Fruit fly (Drosophila melanogaster): ENCODE measurements around the gene CtsL4.

CtsL4 gene

dm6 chr2L:10386208-10386805 is 29.9 kb upstream of the CtsL4 start, which contains the start of the genes Cdk1 and mRpS7 (continued):
- TF ChIP-seq NfI (GFP tag; optimal IDR thresholded peaks at IDR 0.05) (peak; percentile 76), CG7928 (GFP tag; optimal IDR thresholded peaks at IDR 0.05) (peak; percentile 18), TFAM (GFP tag; optimal IDR thresholded peaks at IDR 0.05) (no peak), CG1602 (GFP tag; optimal IDR thresholded peaks at IDR 0.05) (peak; percentile 70), Med (GFP tag) (peak; percentile 86), pros (GFP tag; optimal IDR thresholded peaks at IDR 0.05) (no peak), CG9932 (GFP tag; IDR thresholded peaks at IDR 0.05) (peak; percentile 35; the same call in 1 of the 2 replicates), Fer3 (tag; optimal IDR thresholded peaks at IDR 0.05) (peak; percentile 74), CG7556 (GFP tag; optimal IDR thresholded peaks at IDR 0.05) (peak; percentile 71), Adf1 (GFP tag; IDR thresholded peaks at IDR 0.05) (0 out of 2 replicates have a peak, but pooled peaks have one; percentile 16), prd (optimal IDR thresholded peaks at IDR 0.05) (no peak), prd (GFP tag; IDR thresholded peaks at IDR 0.05) (peak; percentile 81), CG31365 (tag; optimal IDR thresholded peaks at IDR 0.05) (no peak), CkIIα-i1 (GFP tag; IDR thresholded peaks at IDR 0.05) (no peak), vvl (GFP tag; IDR thresholded peaks at IDR 0.05) (peak; percentile 77), trem (tag; optimal IDR thresholded peaks at IDR 0.05) (peak; percentile 61), CG3163 (GFP tag; optimal IDR thresholded peaks at IDR 0.05) (peak; percentile 8), ttk (GFP tag; IDR thresholded peaks at IDR 0.05) (peak; percentile 63; the same call in 1 of the 2 replicates), Dfd (GFP tag; optimal IDR thresholded peaks at IDR 0.05) (no peak), Six4 (GFP tag; optimal IDR thresholded peaks at IDR 0.05) (peak; percentile 48), Asciz (GFP tag; optimal IDR thresholded peaks at IDR 0.05) (no peak), CG9215 (GFP tag; IDR thresholded peaks at IDR 0.05) (no peak), onecut (GFP tag; IDR thresholded peaks at IDR 0.05) (0 out of 2 replicates have a peak, but pooled peaks have one; percentile 12), Dek (tag; optimal IDR thresholded peaks at IDR 0.05) (peak; percentile 81), CG10543 (GFP tag; optimal IDR thresholded peaks at IDR 0.05) (peak; percentile 7), grau (tag; optimal IDR thresholded peaks at IDR 0.05) (peak; percentile 81), CG11723 (GFP tag; optimal IDR thresholded peaks at IDR 0.05) (peak; percentile 86), CG8765 (GFP tag; IDR thresholded peaks at IDR 0.05) (peak; percentile 60; the same call in 1 of the 2 replicates), Bteb2 (GFP tag; optimal IDR thresholded peaks at IDR 0.05) (peak; percentile 69), Dip3 (GFP tag; optimal IDR thresholded peaks at IDR 0.05) (peak; percentile 53), gro (GFP tag; optimal IDR thresholded peaks at IDR 0.05) (no peak), Sox102F (GFP tag; optimal IDR thresholded peaks at IDR 0.05) (no peak), nmo (GFP tag; optimal IDR thresholded peaks at IDR 0.05) (peak; percentile 92), fd3F (GFP tag; optimal IDR thresholded peaks at IDR 0.05) (peak; percentile 66), bsh (GFP tag; optimal IDR thresholded peaks at IDR 0.05) (peak in 1 of 2 experiments; percentile 75), cas (GFP tag; IDR thresholded peaks at IDR 0.05) (no peak), Rfx (GFP tag; IDR thresholded peaks at IDR 0.05) (peak; percentile 70), Blimp-1 (GFP tag; optimal IDR thresholded peaks at IDR 0.05) (peak; percentile 55), ken (GFP tag; IDR thresholded peaks at IDR 0.05) (peak; percentile 66; the same call in 2 of the 3 replicates), dati (GFP tag; IDR thresholded peaks at IDR 0.05) (peak; percentile 16; the same call in 1 of the 2 replicates), C15 (GFP tag; IDR thresholded peaks at IDR 0.05) (no peak), CG15601 (tag; optimal IDR thresholded peaks at IDR 0.05) (peak; percentile 75), Eip74EF (GFP tag; optimal IDR thresholded peaks at IDR 0.05) (peak in 1 of 2 experiments; percentile 38), CG1529 (GFP tag; optimal IDR thresholded peaks at IDR 0.05) (peak; percentile 45), Sry-β (GFP tag; optimal IDR thresholded peaks at IDR 0.05) (no peak), zf30C (GFP tag; optimal IDR thresholded peaks at IDR 0.05) (no peak), zfh1 (GFP tag; IDR thresholded peaks at IDR 0.05) (peak; percentile 73), E2f1 (GFP tag; IDR thresholded peaks at IDR 0.05) (peak; percentile 56), CG8359 (GFP tag; optimal IDR thresholded peaks at IDR 0.05; ENCODE audit: borderline replicate concordance) (peak; percentile 27), sim (GFP tag; IDR thresholded peaks at IDR 0.05) (no peak)
